Worm (Caenorhabditis elegans) whole organism, L3 larva: Measurements from ENCODE around the gene K08D9.4.

Experiments
- R02D3.7 ChIP-seq: fragments of 150-350 bp; optimal IDR thresholded peaks from 2 replicates; lab custom pipeline; 2014; ENCODE audit warnings: missing biosample characterization, missing genetic modification characterization
- aly-2 ChIP-seq: fragments of 150-350 bp; optimal IDR thresholded peaks from 2 replicates; lab custom pipeline; 2014; ENCODE audit warnings: missing biosample characterization, missing genetic modification characterization
- ama-1 ChIP-seq: fragments of 150-350 bp; optimal IDR thresholded peaks from 2 replicates; lab custom pipeline; 2018
- ceh-16 ChIP-seq: sonication (generic microtip); optimal IDR thresholded peaks from 2 replicates; lab custom pipeline; 2017; ENCODE audit warnings: missing biosample characterization, missing genetic modification characterization
- ceh-28 ChIP-seq: fragments of 150-350 bp; optimal IDR thresholded peaks from 2 replicates; lab custom pipeline; 2014; ENCODE audit warnings: missing biosample characterization, missing genetic modification reagents, missing genetic modification characterization
- ceh-9 ChIP-seq: sonication (generic microtip); optimal IDR thresholded peaks from 2 replicates; lab custom pipeline; 2018; ENCODE audit warnings: missing biosample characterization, missing genetic modification characterization
- daf-12 ChIP-seq: fragments of 150-350 bp; optimal IDR thresholded peaks from 2 replicates; lab custom pipeline; 2014; ENCODE audit warnings: missing biosample characterization, missing genetic modification reagents, missing genetic modification characterization
- egl-27 ChIP-seq: sonication (generic microtip); optimal IDR thresholded peaks from 4 replicates; lab custom pipeline; 2017; ENCODE audit warnings: missing biosample characterization, missing genetic modification reagents, missing genetic modification characterization
- elt-1 ChIP-seq: fragments of 150-350 bp; optimal IDR thresholded peaks from 2 replicates; lab custom pipeline; 2014; ENCODE audit warnings: missing biosample characterization, missing genetic modification characterization
- elt-2 ChIP-seq: sonication (generic microtip); optimal IDR thresholded peaks from 2 replicates; lab custom pipeline; 2016; ENCODE audit warnings: missing genetic modification reagents, mild to moderate bottlenecking, missing genetic modification characterization, missing compliant biosample characterization
- elt-3 ChIP-seq, 3 experiments: fragments of 150-350 bp in 1 of 3; sonication (generic microtip) in 2 of 3; optimal IDR thresholded peaks; 2 replicates in 2 of 3; 4 replicates in 1 of 3; lab custom pipeline; 2014 to 2017; ENCODE audit warnings: missing biosample characterization in 3 of 3, missing genetic modification characterization in 3 of 3
- fkh-10 ChIP-seq: sonication (generic microtip); optimal IDR thresholded peaks from 2 replicates; lab custom pipeline; 2017; ENCODE audit warnings: missing biosample characterization, missing genetic modification reagents, missing genetic modification characterization
- fkh-2 ChIP-seq: fragments of 150-350 bp; optimal IDR thresholded peaks from 2 replicates; lab custom pipeline; 2014; ENCODE audit warnings: missing biosample characterization, missing genetic modification reagents, missing genetic modification characterization
- fos-1 ChIP-seq: fragments of 150-350 bp; optimal IDR thresholded peaks from 2 replicates; lab custom pipeline; 2014; ENCODE audit warnings: missing biosample characterization, missing genetic modification characterization
- jun-1 ChIP-seq: fragments of 150-350 bp; optimal IDR thresholded peaks from 2 replicates; lab custom pipeline; 2014; ENCODE audit warnings: missing biosample characterization, missing genetic modification reagents, missing genetic modification characterization
- lin-15B ChIP-seq: fragments of 150-350 bp; optimal IDR thresholded peaks from 2 replicates; lab custom pipeline; 2014; ENCODE audit warnings: missing biosample characterization, missing genetic modification characterization
- lin-39 ChIP-seq: fragments of 150-350 bp; optimal IDR thresholded peaks from 2 replicates; lab custom pipeline; 2018; ENCODE audit warnings: missing biosample characterization, missing genetic modification reagents, missing genetic modification characterization
- mdl-1 ChIP-seq: fragments of 150-350 bp; optimal IDR thresholded peaks from 2 replicates; lab custom pipeline; 2014; ENCODE audit warnings: missing biosample characterization, missing genetic modification characterization
- mml-1 ChIP-seq: fragments of 150-350 bp; sonication (generic microtip); optimal IDR thresholded peaks from 3 replicates; lab custom pipeline; 2014; ENCODE audit warnings: missing biosample characterization, missing genetic modification characterization
- nhr-11 ChIP-seq: fragments of 150-350 bp; optimal IDR thresholded peaks from 2 replicates; lab custom pipeline; 2014; ENCODE audit warnings: missing biosample characterization, missing genetic modification characterization
- nhr-12 ChIP-seq: fragments of 150-350 bp; optimal IDR thresholded peaks from 2 replicates; lab custom pipeline; 2014; ENCODE audit warnings: missing biosample characterization, missing genetic modification characterization
- nhr-23 ChIP-seq: fragments of 150-350 bp; optimal IDR thresholded peaks from 2 replicates; lab custom pipeline; 2014; ENCODE audit warnings: missing biosample characterization, missing genetic modification reagents, missing genetic modification characterization
- nhr-237 ChIP-seq: fragments of 150-350 bp; optimal IDR thresholded peaks from 2 replicates; lab custom pipeline; 2014; ENCODE audit warnings: missing biosample characterization, missing genetic modification characterization
- nhr-25 ChIP-seq: sonication (generic microtip); optimal IDR thresholded peaks from 2 replicates; lab custom pipeline; 2017; ENCODE audit warnings: missing biosample characterization, missing genetic modification characterization
- nhr-43 ChIP-seq: sonication (generic microtip); optimal IDR thresholded peaks from 2 replicates; lab custom pipeline; 2016; ENCODE audit warnings: mild to moderate bottlenecking, missing genetic modification characterization, missing compliant biosample characterization; ENCODE audit not compliant: poor library complexity, severe bottlenecking
- nhr-67 ChIP-seq: fragments of 150-350 bp; optimal IDR thresholded peaks from 2 replicates; lab custom pipeline; 2014; ENCODE audit warnings: missing biosample characterization, missing genetic modification characterization
- nhr-77 ChIP-seq: fragments of 150-350 bp; optimal IDR thresholded peaks from 2 replicates; lab custom pipeline; 2014; ENCODE audit warnings: missing biosample characterization, missing genetic modification characterization
- pha-4 ChIP-seq: fragments of 150-350 bp; optimal IDR thresholded peaks from 2 replicates; lab custom pipeline; 2014; ENCODE audit warnings: missing biosample characterization, missing genetic modification reagents, missing genetic modification characterization
- pqm-1 ChIP-seq: fragments of 150-350 bp; optimal IDR thresholded peaks from 2 replicates; lab custom pipeline; 2017; ENCODE audit warnings: missing biosample characterization, missing genetic modification characterization, inconsistent platforms
- sea-2 ChIP-seq: fragments of 150-350 bp; sonication (generic microtip); optimal IDR thresholded peaks from 4 replicates; lab custom pipeline; 2014; ENCODE audit warnings: missing biosample characterization, missing genetic modification reagents, missing genetic modification characterization
- snpc-4 ChIP-seq: fragments of 150-350 bp; optimal IDR thresholded peaks from 2 replicates; lab custom pipeline; 2014; ENCODE audit warnings: missing biosample characterization, missing genetic modification characterization
- unc-39 ChIP-seq: sonication (generic microtip); optimal IDR thresholded peaks from 4 replicates; lab custom pipeline; 2017; ENCODE audit warnings: missing biosample characterization, missing genetic modification characterization
- unc-62 ChIP-seq: fragments of 150-350 bp; sonication (generic microtip); optimal IDR thresholded peaks from 4 replicates; lab custom pipeline; 2014; ENCODE audit warnings: missing biosample characterization, missing genetic modification reagents, missing genetic modification characterization
- zag-1 ChIP-seq: fragments of 150-350 bp; optimal IDR thresholded peaks from 2 replicates; lab custom pipeline; 2014; ENCODE audit warnings: missing biosample characterization, missing genetic modification characterization
- ztf-11 ChIP-seq: fragments of 150-350 bp; optimal IDR thresholded peaks from 2 replicates; lab custom pipeline; 2014; ENCODE audit warnings: missing biosample characterization, missing genetic modification characterization
- ztf-4 ChIP-seq: fragments of 150-350 bp; optimal IDR thresholded peaks from 2 replicates; lab custom pipeline; 2014; ENCODE audit warnings: missing biosample characterization, missing genetic modification characterization

The K08D9.4 gene

DNA sequence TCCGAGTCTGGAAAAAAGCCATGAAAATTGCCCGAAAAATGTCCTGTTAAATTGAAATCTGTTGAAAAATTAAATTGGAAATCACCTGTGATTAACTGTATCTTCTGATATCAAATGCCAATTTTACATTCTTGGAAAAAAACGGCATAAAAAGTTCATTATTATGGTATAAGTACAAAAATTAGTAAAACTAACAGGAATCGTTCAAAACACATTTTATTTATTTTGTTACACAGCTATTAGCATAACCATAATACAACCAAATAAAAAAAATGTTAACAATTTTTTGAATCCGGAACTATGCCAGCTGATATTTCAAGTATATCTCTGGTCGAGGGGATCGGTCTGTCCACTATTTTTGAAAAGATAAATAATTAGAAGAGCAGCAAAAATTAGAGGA, 30.4 kb upstream of the K08D9.4 start, which contains the start of gene K08D9.10:
Gene K08D9.10 (plus strand): TSS at position 301 of the 400 bp plus-strand sequence.
- TF ChIP-seq jun-1 (tag; lab: Kevin White, UChicago): no peak
- no peak for TF ChIP-seq fkh-2 (tag; lab: Kevin White, UChicago)
- TF ChIP-seq pqm-1 (tag; lab: Kevin White, UChicago): no peak
- no peak for TF ChIP-seq nhr-23

DNA sequence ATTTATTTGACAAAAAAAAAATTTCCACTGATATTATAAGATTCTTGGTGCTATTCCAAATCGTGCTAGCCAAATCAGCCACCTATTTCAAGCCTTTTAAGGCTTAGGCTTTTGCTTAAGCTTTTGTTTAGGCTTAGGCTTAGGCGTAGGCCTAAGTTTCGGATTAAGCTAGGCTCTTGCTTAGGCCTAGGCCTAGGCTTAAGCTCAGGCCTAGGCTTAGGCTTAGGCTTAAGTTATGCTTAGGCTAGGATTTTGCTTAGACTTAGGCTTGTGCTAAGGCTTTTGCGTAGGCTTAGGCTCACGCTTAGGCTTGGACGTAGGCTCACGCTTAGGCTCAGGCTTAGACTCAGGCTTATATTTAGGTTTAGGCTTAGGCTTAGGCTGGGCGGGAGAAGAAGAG, 29.9 kb upstream of the K08D9.4 start:
- TF ChIP-seq elt-3 (tag; optimal IDR thresholded peaks at IDR 0.05; lab: Kevin White, UChicago) (no peak), ceh-28 (tag; lab: Kevin White, UChicago) (no peak), ama-1 (lab: Kevin White, UChicago) (no peak), fkh-10 (GFP tag; lab: Kevin White, UChicago) (no peak)

DNA sequence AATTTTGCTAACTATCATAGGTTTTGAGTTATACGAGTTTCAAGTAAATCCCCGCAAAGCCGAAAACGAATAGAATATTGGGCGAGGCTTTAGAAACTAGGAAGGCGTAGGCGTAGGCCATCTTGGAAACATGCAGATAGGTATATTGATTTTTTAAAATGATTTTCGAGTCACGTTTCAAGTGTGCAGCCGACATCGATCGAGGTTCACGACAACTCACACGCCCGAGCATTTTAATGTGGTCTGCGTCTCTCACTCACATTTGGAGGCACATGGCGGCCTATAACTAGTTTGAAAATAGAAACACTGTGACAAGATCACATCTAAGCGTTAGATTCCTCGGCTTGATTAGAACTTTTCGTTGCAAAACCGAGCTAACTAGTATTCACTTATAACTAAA, 27.1 kb upstream of the K08D9.4 start, which contains the start of gene K08D9.2:
Gene K08D9.2 (plus strand): TSS at position 301 of the 400 bp plus-strand sequence.
- TF ChIP-seq egl-27 (tag; lab: Kevin White, UChicago): no peak
- TF ChIP-seq unc-39: no peak
- no peak for TF ChIP-seq nhr-67 (tag; lab: Kevin White, UChicago)
- TF ChIP-seq snpc-4 (tag; lab: Kevin White, UChicago): no peak
- TF ChIP-seq ama-1 (lab: Kevin White, UChicago): no peak
- no peak for TF ChIP-seq elt-3 (tag; optimal IDR thresholded peaks at IDR 0.05; lab: Kevin White, UChicago)
- no peak for TF ChIP-seq pha-4 (tag; lab: Kevin White, UChicago)
- TF ChIP-seq lin-15B (tag; lab: Kevin White, UChicago): no peak
- TF ChIP-seq nhr-237 (tag; lab: Kevin White, UChicago): no peak
- no peak for TF ChIP-seq nhr-23
- TF ChIP-seq elt-1: no peak
- no peak for TF ChIP-seq nhr-77 (tag; lab: Kevin White, UChicago)

DNA sequence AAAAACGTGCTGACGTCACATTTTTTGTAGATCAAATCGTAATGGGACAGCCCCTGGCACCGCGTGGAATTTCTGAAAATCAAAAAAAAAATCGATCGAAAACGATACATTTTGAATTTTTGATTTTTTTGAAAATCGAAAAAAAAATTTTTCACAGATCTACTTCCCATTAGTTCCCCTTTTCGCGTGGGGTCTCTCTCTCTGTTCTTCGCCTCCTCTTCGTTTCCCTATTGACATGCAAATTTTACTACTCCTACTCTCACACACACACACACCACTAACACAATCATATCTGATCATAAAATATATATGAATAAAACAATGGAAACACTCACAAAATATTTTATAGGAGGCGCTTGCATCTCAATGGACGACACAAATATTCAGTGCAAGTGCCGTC, 18.4 kb upstream of the K08D9.4 start:
- TF ChIP-seq lin-39 (tag; lab: Kevin White, UChicago): no peak
- TF ChIP-seq jun-1 (tag; lab: Kevin White, UChicago): no peak
- no peak for TF ChIP-seq nhr-43 (tag; lab: Kevin White, UChicago)
- TF ChIP-seq ztf-4: no peak
- TF ChIP-seq ceh-16: no peak
- TF ChIP-seq ama-1 (lab: Kevin White, UChicago): no peak
- no peak for TF ChIP-seq nhr-25 (tag; lab: Kevin White, UChicago)
- TF ChIP-seq fos-1 (tag; lab: Kevin White, UChicago): no peak
- no peak for TF ChIP-seq R02D3.7
- TF ChIP-seq pha-4 (tag; lab: Kevin White, UChicago): no peak
- no peak for TF ChIP-seq nhr-11 (tag; lab: Kevin White, UChicago)
- TF ChIP-seq ztf-11 (tag; lab: Kevin White, UChicago): no peak
- TF ChIP-seq ceh-28 (tag; lab: Kevin White, UChicago): no peak
- no peak for TF ChIP-seq pqm-1 (tag; lab: Kevin White, UChicago)
- TF ChIP-seq elt-2 (tag; lab: Kevin White, UChicago): no peak
- TF ChIP-seq elt-3 (tag; optimal IDR thresholded peaks at IDR 0.05; lab: Kevin White, UChicago): no peak
- no peak for TF ChIP-seq daf-12 (tag; lab: Kevin White, UChicago)
- TF ChIP-seq fkh-2 (tag; lab: Kevin White, UChicago): no peak
- TF ChIP-seq egl-27 (tag; lab: Kevin White, UChicago): no peak
- no peak for TF ChIP-seq elt-1

DNA sequence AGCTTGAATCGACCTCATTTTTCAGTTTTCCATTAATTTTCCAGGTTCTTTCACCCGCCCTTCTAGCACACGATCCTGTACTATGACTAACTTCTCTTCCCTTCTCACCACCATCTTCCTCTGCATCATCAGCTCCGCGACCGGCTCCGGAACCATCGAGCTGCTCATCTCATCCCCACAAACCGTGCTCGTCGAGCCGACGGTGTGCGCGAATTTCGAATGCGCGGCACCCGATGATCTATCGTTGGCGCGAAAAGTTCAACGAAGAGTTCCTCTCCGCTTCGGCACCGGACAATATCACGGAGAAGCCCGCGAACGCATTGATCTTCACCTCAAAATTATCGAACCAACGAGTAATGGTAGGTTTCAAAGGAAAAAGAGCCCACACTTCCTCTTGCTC, 9.9 kb upstream of the K08D9.4 start, which contains the start of gene apx-1:
Gene apx-1 (plus strand): TSS at position 50 of the 400 bp plus-strand sequence.
- TF ChIP-seq unc-62 (GFP tag; lab: Kevin White, UChicago) (no peak), aly-2 (no peak), nhr-12 (no peak), nhr-11 (tag; lab: Kevin White, UChicago) (no peak), ztf-11 (tag; lab: Kevin White, UChicago) (no peak), mdl-1 (tag; lab: Kevin White, UChicago) (no peak), ceh-28 (tag; lab: Kevin White, UChicago) (no peak), lin-15B (tag; lab: Kevin White, UChicago) (no peak), snpc-4 (tag; lab: Kevin White, UChicago) (no peak), mml-1 (tag; lab: Kevin White, UChicago) (no peak), unc-39 (no peak), ceh-9 (tag; lab: Kevin White, UChicago) (no peak), zag-1 (tag; lab: Kevin White, UChicago) (no peak), sea-2 (GFP tag; lab: Kevin White, UChicago) (no peak)
